Worm (Caenorhabditis elegans): ENCODE data around the gene C28D4.4.

ce11 chrIV:9706704-9707197 is 38.1 kb downstream of the C28D4.4 start, which contains the start of the genes dcaf-1 and dph-3:
- TF ChIP-seq sea-1 (GFP tag; conservative IDR thresholded peaks at IDR 0.05) (no peak), tra-4 (tag; optimal IDR thresholded peaks at IDR 0.05) (no peak), hnd-1 (tag; optimal IDR thresholded peaks at IDR 0.05) (no peak), ama-1 (optimal IDR thresholded peaks at IDR 0.05) (no peak), flt-1 (GFP tag; IDR thresholded peaks at IDR 0.05) (no peak), tbx-11 (GFP tag; IDR thresholded peaks at IDR 0.05) (no peak), B0310.2 (tag; optimal IDR thresholded peaks at IDR 0.05) (no peak), aly-1 (tag; optimal IDR thresholded peaks at IDR 0.05) (no peak), F13C5.2 (tag; optimal IDR thresholded peaks at IDR 0.05) (no peak), ceh-36 (tag; optimal IDR thresholded peaks at IDR 0.05) (no peak), hmg-4 (GFP tag; optimal IDR thresholded peaks at IDR 0.05) (no peak), hmbx-1 (tag; optimal IDR thresholded peaks at IDR 0.05) (no peak), ceh-13 (GFP tag; optimal IDR thresholded peaks at IDR 0.05) (no peak), scrt-1 (GFP tag; IDR thresholded peaks at IDR 0.05) (no peak)
